Fruit fly (Drosophila melanogaster) whole organism, embryonic: ENCODE data around the gene hfp.

ENCODE experiments used
- CG10274 ChIP-seq: fragments of 200-800 bp; sonication (Bioruptor generic); optimal IDR thresholded peaks from 3 replicates; lab custom pipeline; 2017; ENCODE audit warnings: missing biosample characterization, mild to moderate bottlenecking, missing genetic modification characterization
- CG10565 ChIP-seq: fragments of 200-800 bp; sonication (Bioruptor generic); optimal IDR thresholded peaks from 3 replicates; lab custom pipeline; 2016; ENCODE audit warnings: missing biosample characterization, mild to moderate bottlenecking, missing genetic modification characterization
- CG10654 ChIP-seq: fragments of 200-800 bp; sonication (Bioruptor generic); optimal IDR thresholded peaks from 2 replicates; lab custom pipeline; 2016; ENCODE audit warnings: missing biosample characterization, missing genetic modification characterization
- CG11696 ChIP-seq: fragments of 200-800 bp; sonication (Bioruptor generic); IDR thresholded peaks from 2 replicates; pipeline ENCODE4 v1.3.6; 2022; ENCODE audit warnings: missing biosample characterization, missing genetic modification characterization
- CG12155 ChIP-seq: fragments of 200-800 bp; sonication (Bioruptor generic); optimal IDR thresholded peaks from 3 replicates; lab custom pipeline; 2016; ENCODE audit warnings: missing biosample characterization, missing genetic modification characterization
- CG12299 ChIP-seq: fragments of 200-800 bp; sonication (Bioruptor generic); optimal IDR thresholded peaks from 2 replicates; lab custom pipeline; 2018; ENCODE audit warnings: missing biosample characterization, mild to moderate bottlenecking, missing genetic modification characterization
- CG1233 ChIP-seq: fragments of 200-800 bp; sonication (Bioruptor generic); optimal IDR thresholded peaks from 4 replicates; lab custom pipeline; 2018; ENCODE audit warnings: missing biosample characterization, mild to moderate bottlenecking, missing genetic modification characterization
- CG12391 ChIP-seq: fragments of 200-800 bp; sonication (Bioruptor generic); optimal IDR thresholded peaks from 3 replicates; lab custom pipeline; 2018; ENCODE audit warnings: missing biosample characterization, mild to moderate bottlenecking, missing genetic modification characterization, moderate library complexity
- CG13296 ChIP-seq: fragments of 200-800 bp; sonication (Bioruptor generic); optimal IDR thresholded peaks from 3 replicates; lab custom pipeline; 2018; ENCODE audit warnings: missing biosample characterization, mild to moderate bottlenecking, missing genetic modification characterization
- CG13424 ChIP-seq: fragments of 200-800 bp; sonication (Bioruptor generic); optimal IDR thresholded peaks from 2 replicates; lab custom pipeline; 2019; ENCODE audit warnings: missing biosample characterization, mild to moderate bottlenecking, missing genetic modification characterization, moderate library complexity
- CG16815 ChIP-seq: fragments of 200-800 bp; sonication (Bioruptor generic); optimal IDR thresholded peaks from 3 replicates; lab custom pipeline; 2017; ENCODE audit warnings: missing biosample characterization, mild to moderate bottlenecking, missing genetic modification characterization
- CG18011 ChIP-seq: fragments of 200-800 bp; sonication (Bioruptor generic); optimal IDR thresholded peaks from 2 replicates; lab custom pipeline; 2017; ENCODE audit warnings: missing biosample characterization, missing genetic modification characterization, mild to moderate bottlenecking, moderate library complexity, missing genotype
- CG2202 ChIP-seq: fragments of 200-800 bp; sonication (Bioruptor generic); optimal IDR thresholded peaks from 2 replicates; lab custom pipeline; 2018; ENCODE audit warnings: missing biosample characterization, mild to moderate bottlenecking, missing genetic modification characterization
- CG4360 ChIP-seq: fragments of 200-800 bp; sonication (Bioruptor generic); IDR thresholded peaks from 2 replicates; pipeline ENCODE4 v1.3.6; 2022; ENCODE audit warnings: missing biosample characterization, missing genetic modification characterization
- CG4707 ChIP-seq: fragments of 200-800 bp; sonication (Bioruptor generic); optimal IDR thresholded peaks from 2 replicates; lab custom pipeline; 2018; ENCODE audit warnings: missing biosample characterization, mild to moderate bottlenecking, missing genetic modification characterization, moderate library complexity
- CG7839 ChIP-seq: fragments of 200-800 bp; sonication (Bioruptor generic); optimal IDR thresholded peaks from 3 replicates; lab custom pipeline; 2018; ENCODE audit warnings: missing biosample characterization, mild to moderate bottlenecking, missing genetic modification characterization, moderate library complexity
- CG9437 ChIP-seq: fragments of 200-800 bp; sonication (Bioruptor generic); optimal IDR thresholded peaks from 2 replicates; lab custom pipeline; 2018; ENCODE audit warnings: missing biosample characterization, mild to moderate bottlenecking, missing genetic modification characterization
- Camta ChIP-seq: fragments of 200-800 bp; sonication (Bioruptor generic); optimal IDR thresholded peaks from 2 replicates; lab custom pipeline; 2016; ENCODE audit warnings: missing biosample characterization, missing genetic modification characterization
- CoRest ChIP-seq: fragments of 200-800 bp; sonication (Bioruptor generic); optimal IDR thresholded peaks from 3 replicates; lab custom pipeline; 2018; ENCODE audit warnings: missing biosample characterization, mild to moderate bottlenecking, missing genetic modification characterization, moderate library complexity
- Drgx ChIP-seq: fragments of 200-800 bp; sonication (Bioruptor generic); IDR thresholded peaks from 2 replicates; pipeline ENCODE4 v1.3.6; 2022; ENCODE audit warnings: missing biosample characterization, missing genetic modification characterization
- Gsc ChIP-seq: fragments of 200-800 bp; sonication (Bioruptor generic); IDR thresholded peaks from 2 replicates; pipeline ENCODE4 v1.3.6; 2022; ENCODE audit warnings: missing biosample characterization, missing genetic modification characterization
- H15 ChIP-seq: fragments of 200-800 bp; sonication (Bioruptor generic); IDR thresholded peaks from 3 replicates; pipeline ENCODE4 v1.3.6; 2022; ENCODE audit warnings: missing biosample characterization, missing genetic modification characterization
- HmgZ ChIP-seq: fragments of 200-800 bp; sonication (Bioruptor generic); optimal IDR thresholded peaks from 2 replicates; lab custom pipeline; 2018; ENCODE audit warnings: missing biosample characterization, mild to moderate bottlenecking, missing genetic modification characterization
- MESR4 ChIP-seq: fragments of 200-800 bp; sonication (Bioruptor generic); optimal IDR thresholded peaks from 2 replicates; lab custom pipeline; 2018; ENCODE audit warnings: missing biosample characterization, mild to moderate bottlenecking, missing genetic modification characterization, moderate library complexity
- NK7.1 ChIP-seq: fragments of 200-800 bp; sonication (Bioruptor generic); optimal IDR thresholded peaks from 3 replicates; lab custom pipeline; 2016; ENCODE audit warnings: missing biosample characterization, missing genetic modification characterization
- Oaz ChIP-seq: fragments of 200-800 bp; sonication (Bioruptor generic); IDR thresholded peaks from 2 replicates; pipeline ENCODE4 v1.3.6; 2022; ENCODE audit warnings: missing biosample characterization, missing genetic modification characterization
- Poxn ChIP-seq: fragments of 200-800 bp; sonication (Bioruptor generic); IDR thresholded peaks from 2 replicates; pipeline ENCODE4 v1.3.6; 2022; ENCODE audit warnings: missing biosample characterization, missing genetic modification characterization
- Ptx1 ChIP-seq: fragments of 200-800 bp; sonication (Bioruptor generic); IDR thresholded peaks from 2 replicates; pipeline ENCODE4 v1.3.6; 2022; ENCODE audit warnings: missing biosample characterization, missing genetic modification characterization
- Six4 ChIP-seq: fragments of 200-800 bp; sonication (Bioruptor generic); optimal IDR thresholded peaks from 2 replicates; lab custom pipeline; 2016; ENCODE audit warnings: missing biosample characterization, missing genetic modification characterization
- aop ChIP-seq: fragments of 200-800 bp; sonication (Bioruptor generic); IDR thresholded peaks from 2 replicates; pipeline ENCODE4 v1.3.6; 2022; ENCODE audit warnings: missing biosample characterization, missing genetic modification characterization
- bcd ChIP-seq: fragments of 200-800 bp; sonication (Bioruptor generic); optimal IDR thresholded peaks from 2 replicates; lab custom pipeline; 2017; ENCODE audit warnings: missing biosample characterization, mild to moderate bottlenecking, missing genetic modification characterization
- emc ChIP-seq: fragments of 200-800 bp; sonication (Bioruptor generic); optimal IDR thresholded peaks from 2 replicates; lab custom pipeline; 2016; ENCODE audit warnings: missing biosample characterization, missing genetic modification characterization
- fd102C ChIP-seq: fragments of 200-800 bp; sonication (Bioruptor generic); optimal IDR thresholded peaks from 2 replicates; lab custom pipeline; 2018; ENCODE audit warnings: missing biosample characterization, mild to moderate bottlenecking, missing genetic modification characterization, moderate library complexity
- fru ChIP-seq: fragments of >200 bp; optimal IDR thresholded peaks from 2 replicates; lab custom pipeline; 2017
- jumu ChIP-seq: fragments of 200-800 bp; sonication (Bioruptor generic); optimal IDR thresholded peaks from 3 replicates; lab custom pipeline; 2016; ENCODE audit warnings: missing biosample characterization, missing genetic modification characterization
- ken ChIP-seq: fragments of 200-800 bp; sonication (Bioruptor generic); IDR thresholded peaks from 3 replicates; pipeline ENCODE4 v1.3.6; 2022; ENCODE audit warnings: missing biosample characterization, missing genetic modification characterization
- klu ChIP-seq: fragments of 200-800 bp; sonication (Bioruptor generic); IDR thresholded peaks from 2 replicates; pipeline ENCODE4 v1.3.6; 2022; ENCODE audit warnings: missing biosample characterization, missing genetic modification characterization
- lola ChIP-seq, 3 experiments: fragments of >200 bp in 2 of 3; fragments of 200-800 bp in 1 of 3; sonication (Bioruptor generic) in 1 of 3; optimal IDR thresholded peaks; 2 replicates each; lab custom pipeline; 2017 to 2019; ENCODE audit warnings: missing biosample characterization in 3 of 3, missing genetic modification characterization in 3 of 3, mild to moderate bottlenecking in 1 of 3, moderate library complexity in 1 of 3
- maf-S ChIP-seq: fragments of 200-800 bp; sonication (Bioruptor generic); optimal IDR thresholded peaks from 2 replicates; lab custom pipeline; 2016; ENCODE audit warnings: missing biosample characterization, missing genetic modification characterization
- nmo ChIP-seq: fragments of 200-800 bp; sonication (Bioruptor generic); optimal IDR thresholded peaks from 2 replicates; lab custom pipeline; 2018; ENCODE audit warnings: missing biosample characterization, mild to moderate bottlenecking, missing genetic modification characterization, moderate library complexity
- nom ChIP-seq: fragments of 200-800 bp; sonication (Bioruptor generic); optimal IDR thresholded peaks from 2 replicates; lab custom pipeline; 2017; ENCODE audit warnings: missing biosample characterization, missing genetic modification characterization, mild to moderate bottlenecking, moderate library complexity, missing genetic modification reagents
- psq ChIP-seq: fragments of 200-800 bp; sonication (Bioruptor generic); optimal IDR thresholded peaks from 2 replicates; lab custom pipeline; 2017; ENCODE audit warnings: missing biosample characterization, missing genetic modification characterization

Gene hfp

DNA sequence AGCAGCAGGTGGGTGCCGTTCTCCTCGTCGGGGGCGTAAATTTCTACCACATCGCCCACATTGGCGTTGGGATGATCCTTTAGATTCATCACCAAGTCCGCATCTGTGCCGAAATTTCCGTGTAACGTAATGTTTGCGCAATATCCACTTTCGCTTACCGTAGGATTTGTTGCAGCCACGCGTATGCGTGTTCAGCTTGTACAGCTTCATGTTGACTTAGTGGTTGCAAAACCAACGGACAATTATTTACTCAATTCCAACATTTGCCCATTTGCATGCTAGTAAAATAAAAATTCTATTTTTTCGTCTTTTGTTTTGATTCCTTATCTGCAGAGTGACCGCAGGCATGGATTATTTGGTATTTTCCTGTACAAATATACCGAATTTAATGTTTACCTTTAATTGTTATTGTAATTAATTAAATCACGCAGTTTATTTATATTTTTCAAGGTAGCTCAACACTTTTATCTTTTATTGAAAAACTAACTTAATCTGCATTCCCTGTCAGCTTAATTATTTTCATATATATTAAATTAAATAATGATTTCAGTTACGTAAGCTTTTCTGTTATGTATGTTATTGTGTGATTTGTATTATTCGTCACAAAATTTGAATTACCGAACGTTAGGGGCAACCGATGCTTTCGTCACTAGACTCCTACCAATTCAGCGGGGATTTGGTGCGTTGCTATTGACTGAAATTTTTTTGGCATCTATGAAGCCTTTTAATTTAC lies 31.5 kb upstream of the hfp start, which contains the start of gene Iml1 (continued):
- TF ChIP-seq nmo (GFP tag; lab: Kevin White, UChicago) (peak; percentile 71), Ptx1 (GFP tag; lab: Robert Waterston, UW) (peak; percentile 75), MESR4 (GFP tag; lab: Kevin White, UChicago) (peak; percentile 40), CG7839 (tag; lab: Kevin White, UChicago) (no peak), nom (GFP tag; lab: Kevin White, UChicago) (no peak), CG10565 (GFP tag; lab: Kevin White, UChicago) (no peak), CG1233 (no peak), lola (GFP tag; optimal IDR thresholded peaks at IDR 0.05; lab: Kevin White, UChicago) (no peak), HmgZ (tag; lab: Kevin White, UChicago) (no peak), psq (GFP tag; lab: Kevin White, UChicago) (peak; percentile 79), Poxn (no peak), Gsc (GFP tag; lab: Robert Waterston, UW) (no peak), Six4 (GFP tag; lab: Kevin White, UChicago) (peak; percentile 29), NK7.1 (GFP tag; lab: Kevin White, UChicago) (no peak), CG2202 (tag; lab: Kevin White, UChicago) (no peak), fd102C (no peak), CG4707 (GFP tag; lab: Kevin White, UChicago) (no peak)

DNA sequence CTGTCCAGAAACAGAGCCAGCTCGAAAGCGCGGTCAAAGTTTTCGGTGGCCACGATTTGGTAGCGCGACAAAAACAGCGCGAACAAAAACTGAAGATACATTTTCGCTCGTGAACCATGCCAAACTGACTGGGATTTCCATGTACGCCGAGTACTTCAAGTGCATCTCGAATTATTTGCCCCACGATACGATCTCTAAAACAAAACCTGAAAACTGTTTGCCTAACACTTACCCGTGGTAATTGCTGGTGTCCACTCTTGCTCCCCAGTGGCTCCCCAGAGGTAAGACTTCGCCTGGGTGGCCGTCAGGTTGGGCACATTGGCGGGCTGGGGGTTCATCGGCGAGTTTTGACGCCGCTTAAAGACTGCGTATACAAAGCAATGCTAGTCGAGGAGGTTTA lies 28.8 kb upstream of the hfp start, which contains the start of gene Ir62a:
TSS of gene Ir62a (minus strand) at position 101 of the 400 bp plus-strand sequence.
- TF ChIP-seq CG13424 (no peak), aop (GFP tag; lab: Robert Waterston, UW) (no peak), CG10654 (no peak), jumu (GFP tag; lab: Kevin White, UChicago) (no peak), CG2202 (tag; lab: Kevin White, UChicago) (no peak), CG10274 (GFP tag; lab: Kevin White, UChicago) (no peak), Oaz (GFP tag; lab: Robert Waterston, UW) (no peak), CG16815 (no peak), fru (lab: Kevin White, UChicago) (no peak), Camta (GFP tag; lab: Kevin White, UChicago) (no peak), CG18011 (GFP tag; lab: Kevin White, UChicago) (no peak)

DNA sequence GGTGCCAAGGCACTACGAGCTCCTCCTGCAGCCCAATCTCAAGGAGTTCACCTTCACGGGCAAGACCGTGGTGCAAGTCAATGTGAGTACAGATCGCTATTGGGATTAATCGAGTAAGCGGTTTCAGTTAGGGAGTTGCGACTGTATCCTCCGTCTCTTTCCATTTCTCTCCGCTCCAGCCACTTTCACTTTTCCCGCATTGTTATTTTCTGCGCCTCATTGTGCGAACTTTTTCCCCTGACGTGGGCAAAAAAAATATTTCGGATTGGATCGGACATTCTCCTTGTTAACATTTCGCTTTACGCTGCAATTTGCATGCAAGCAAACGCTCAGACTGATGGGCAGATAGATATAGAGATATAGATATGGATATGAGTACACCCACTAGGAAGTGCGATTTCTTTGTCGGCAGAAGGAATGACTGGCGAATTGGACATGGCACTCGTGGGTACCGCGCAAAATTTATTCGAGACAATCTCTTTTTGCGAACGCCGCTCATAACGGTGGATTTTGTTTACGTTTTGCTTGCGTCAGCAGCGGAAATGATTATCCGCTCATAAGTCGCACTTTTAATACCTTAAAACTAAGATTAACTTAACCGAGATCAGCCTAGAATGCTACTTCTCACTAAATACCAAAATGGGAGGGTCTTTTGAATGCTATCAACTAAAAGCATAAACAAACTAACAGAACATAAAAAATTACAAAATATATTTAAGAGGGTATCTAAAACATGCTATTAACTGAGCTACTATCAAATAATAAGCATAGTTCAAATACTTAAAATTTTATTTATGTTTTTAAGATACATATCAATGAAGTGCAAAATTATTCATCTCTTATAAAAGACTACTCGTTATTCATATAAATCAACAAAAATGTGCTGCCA lies 16.6 kb upstream of the hfp start:
- TF ChIP-seq Drgx (GFP tag; lab: Robert Waterston, UW) (peak; percentile 20; the same call in 1 of the 2 replicates), CoRest (tag; lab: Kevin White, UChicago) (no peak)

DNA sequence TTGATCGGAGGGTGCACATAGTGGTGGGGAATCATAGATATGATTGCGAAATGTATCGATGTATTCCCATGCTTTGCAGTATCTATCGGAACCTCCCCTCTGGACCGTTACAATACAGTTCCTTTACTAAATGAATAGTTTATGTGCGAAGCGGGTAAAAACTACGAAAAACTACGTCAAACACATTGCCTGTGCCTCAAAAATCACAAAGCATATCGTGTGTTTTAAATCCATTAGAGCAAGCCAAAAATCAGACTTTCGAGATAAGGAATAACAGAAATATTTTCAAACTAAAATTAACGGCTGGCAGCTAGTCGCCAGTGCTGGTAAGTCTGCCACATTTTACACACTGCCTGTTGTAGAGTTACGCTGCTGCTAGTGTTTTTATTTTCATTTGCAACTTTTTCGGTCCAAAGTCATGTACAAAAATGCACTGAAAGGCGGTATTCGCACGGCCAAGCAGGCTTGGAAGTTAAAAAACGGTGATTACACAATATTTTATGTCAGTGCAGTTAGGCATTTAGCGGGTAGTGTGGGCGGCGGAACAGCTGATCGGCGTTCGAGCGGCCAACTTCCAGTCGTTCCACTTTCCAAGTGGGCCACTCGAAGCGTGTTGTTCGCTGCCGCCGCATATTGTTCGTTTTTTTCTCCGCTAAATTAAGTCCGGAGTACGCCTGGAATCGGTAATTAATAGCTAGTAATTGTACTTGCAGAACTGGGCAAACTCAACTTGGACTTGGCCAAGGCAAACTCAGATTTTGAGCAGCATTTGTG lies 15.1 kb upstream of the hfp start:
- TF ChIP-seq CG12391 (tag; lab: Kevin White, UChicago) = peak; percentile 35
- TF ChIP-seq klu (GFP tag; lab: Robert Waterston, UW) = peak; percentile 55; the same call in 1 of the 2 replicates
- peak; percentile 55 for TF ChIP-seq maf-S (GFP tag; lab: Kevin White, UChicago)
- peak; percentile 14; the same call in 1 of the 2 replicates for TF ChIP-seq CG4360 (GFP tag; lab: Robert Waterston, UW)
- TF ChIP-seq CG12155 (GFP tag; lab: Kevin White, UChicago) = peak; percentile 73
- TF ChIP-seq CG9437 (GFP tag; lab: Kevin White, UChicago) = peak; percentile 34
- peak; percentile 40 for TF ChIP-seq bcd (GFP tag; lab: Kevin White, UChicago)
- peak; percentile 45; the same call in 1 of the 3 replicates for TF ChIP-seq H15 (GFP tag; lab: Robert Waterston, UW)
- peak; percentile 63; the same call in 2 of the 3 replicates for TF ChIP-seq ken (GFP tag; lab: Robert Waterston, UW)
- TF ChIP-seq CG12299 = no peak
- peak; percentile 58 for TF ChIP-seq emc (GFP tag; lab: Kevin White, UChicago)
- TF ChIP-seq CG11696 (GFP tag; lab: Robert Waterston, UW) = no peak
- TF ChIP-seq CG13296 (GFP tag; lab: Kevin White, UChicago) = no peak
